Worm (Caenorhabditis elegans) whole organism, late embryonic: Measurements from ENCODE around the gene T08B6.1.

Experiments
- C08G9.2 ChIP-seq: sonication (generic microtip); optimal IDR thresholded peaks from 2 replicates; lab custom pipeline; 2016; ENCODE audit warnings: mild to moderate bottlenecking, missing genetic modification characterization, moderate library complexity, missing compliant biosample characterization
- F13H6.1 ChIP-seq: sonication (generic microtip); optimal IDR thresholded peaks from 2 replicates; lab custom pipeline; 2016; ENCODE audit warnings: missing genetic modification characterization, missing compliant biosample characterization
- K02D7.2 ChIP-seq: sonication (generic microtip); optimal IDR thresholded peaks from 2 replicates; lab custom pipeline; 2017; ENCODE audit warnings: mild to moderate bottlenecking, missing genetic modification characterization, missing compliant biosample characterization
- Y22D7AL.16 ChIP-seq: sonication (generic microtip); optimal IDR thresholded peaks from 2 replicates; lab custom pipeline; 2016; ENCODE audit warnings: missing genetic modification characterization, missing compliant biosample characterization
- ceh-14 ChIP-seq: sonication (generic microtip); optimal IDR thresholded peaks from 2 replicates; lab custom pipeline; 2016; ENCODE audit warnings: missing genotype, missing genetic modification characterization, missing compliant biosample characterization
- ceh-18 ChIP-seq: sonication (generic microtip); optimal IDR thresholded peaks from 2 replicates; lab custom pipeline; 2016; ENCODE audit warnings: missing genetic modification characterization, missing compliant biosample characterization
- ceh-19 ChIP-seq: fragments of 200-800 bp; sonication (Bioruptor generic); optimal IDR thresholded peaks from 2 replicates; lab custom pipeline; 2018; ENCODE audit warnings: mild to moderate bottlenecking, missing genetic modification characterization, missing compliant biosample characterization
- ceh-2 ChIP-seq: sonication (generic microtip); optimal IDR thresholded peaks from 2 replicates; lab custom pipeline; 2016; ENCODE audit warnings: missing genotype, missing genetic modification characterization, missing compliant biosample characterization
- ceh-24 ChIP-seq: sonication (generic microtip); optimal IDR thresholded peaks from 2 replicates; lab custom pipeline; 2016; ENCODE audit warnings: mild to moderate bottlenecking, missing genetic modification characterization, missing compliant biosample characterization
- ceh-30 ChIP-seq: fragments of 150-350 bp; optimal IDR thresholded peaks from 2 replicates; lab custom pipeline; 2014; ENCODE audit warnings: missing biosample characterization, missing genetic modification characterization
- ceh-31 ChIP-seq: sonication (generic microtip); optimal IDR thresholded peaks from 2 replicates; lab custom pipeline; 2016; ENCODE audit warnings: missing genetic modification characterization, missing compliant biosample characterization
- ceh-45 ChIP-seq: fragments of 200-800 bp; sonication (Bioruptor generic); IDR thresholded peaks from 2 replicates; pipeline ENCODE4 v1.3.6; 2022; ENCODE audit warnings: missing genetic modification reagents, missing genetic modification characterization, missing compliant biosample characterization
- ceh-48 ChIP-seq: sonication (generic microtip); optimal IDR thresholded peaks from 2 replicates; lab custom pipeline; 2016; ENCODE audit warnings: missing genetic modification characterization, inconsistent platforms, missing compliant biosample characterization
- ceh-9 ChIP-seq: sonication (generic microtip); optimal IDR thresholded peaks from 2 replicates; lab custom pipeline; 2016; ENCODE audit warnings: mild to moderate bottlenecking, missing genetic modification characterization, inconsistent platforms, missing compliant biosample characterization
- dve-1 ChIP-seq: sonication (generic microtip); optimal IDR thresholded peaks from 2 replicates; lab custom pipeline; 2017; ENCODE audit warnings: antibody characterized with exemption, mild to moderate bottlenecking, missing genetic modification characterization, missing compliant biosample characterization
- elt-2 ChIP-seq: sonication (generic microtip); optimal IDR thresholded peaks from 2 replicates; lab custom pipeline; 2016; ENCODE audit warnings: missing genetic modification reagents, missing genetic modification characterization, missing compliant biosample characterization
- ets-4 ChIP-seq: sonication (generic microtip); optimal IDR thresholded peaks from 2 replicates; lab custom pipeline; 2016; ENCODE audit warnings: missing genetic modification characterization, missing compliant biosample characterization
- eyg-1 ChIP-seq: sonication (generic microtip); optimal IDR thresholded peaks from 2 replicates; lab custom pipeline; 2016; ENCODE audit warnings: missing genotype, missing genetic modification characterization, missing compliant biosample characterization
- fkh-10 ChIP-seq: fragments of 150-350 bp; optimal IDR thresholded peaks from 2 replicates; lab custom pipeline; 2014; ENCODE audit warnings: missing biosample characterization, missing genetic modification reagents, missing genetic modification characterization
- fkh-6 ChIP-seq: sonication (generic microtip); optimal IDR thresholded peaks from 2 replicates; lab custom pipeline; 2016; ENCODE audit warnings: missing genetic modification characterization, missing compliant biosample characterization
- gmeb-2 ChIP-seq: sonication (generic microtip); optimal IDR thresholded peaks from 2 replicates; lab custom pipeline; 2016; ENCODE audit warnings: missing genetic modification characterization, inconsistent platforms, missing compliant biosample characterization
- hlh-30 ChIP-seq: sonication (generic microtip); optimal IDR thresholded peaks from 2 replicates; lab custom pipeline; 2017; ENCODE audit warnings: antibody characterized with exemption, missing genetic modification characterization, missing compliant biosample characterization; ENCODE audit not compliant: insufficient read depth
- hlh-8 ChIP-seq: sonication (generic microtip); optimal IDR thresholded peaks from 2 replicates; lab custom pipeline; 2016; ENCODE audit warnings: missing genotype, missing genetic modification characterization, missing compliant biosample characterization
- lin-11 ChIP-seq: fragments of 200-800 bp; sonication (Bioruptor generic); optimal IDR thresholded peaks from 2 replicates; lab custom pipeline; 2018; ENCODE audit warnings: mild to moderate bottlenecking, missing genetic modification characterization, missing compliant biosample characterization
- madf-2 ChIP-seq: sonication (generic microtip); optimal IDR thresholded peaks from 2 replicates; lab custom pipeline; 2017; ENCODE audit warnings: missing genetic modification characterization, missing compliant biosample characterization
- nfya-1 ChIP-seq: sonication (generic microtip); optimal IDR thresholded peaks from 2 replicates; lab custom pipeline; 2017; ENCODE audit warnings: missing genetic modification characterization, mild to moderate bottlenecking, missing compliant biosample characterization, antibody characterized with exemption, moderate library complexity
- nhr-11 ChIP-seq: fragments of 150-350 bp; optimal IDR thresholded peaks from 2 replicates; lab custom pipeline; 2014; ENCODE audit warnings: missing biosample characterization, missing genetic modification characterization
- nhr-232 ChIP-seq: sonication (generic microtip); optimal IDR thresholded peaks from 2 replicates; lab custom pipeline; 2016; ENCODE audit warnings: missing genetic modification characterization, missing compliant biosample characterization
- odd-2 ChIP-seq: sonication (generic microtip); optimal IDR thresholded peaks from 2 replicates; lab custom pipeline; 2017; ENCODE audit warnings: antibody characterized with exemption, mild to moderate bottlenecking, missing genetic modification characterization, missing compliant biosample characterization
- pag-3 ChIP-seq: sonication (generic microtip); optimal IDR thresholded peaks from 2 replicates; lab custom pipeline; 2016; ENCODE audit warnings: missing compliant biosample characterization, missing genetic modification characterization, borderline replicate concordance
- pat-9 ChIP-seq: fragments of 200-800 bp; sonication (Bioruptor generic); optimal IDR thresholded peaks from 2 replicates; lab custom pipeline; 2018; ENCODE audit warnings: mild to moderate bottlenecking, missing genetic modification characterization, moderate library complexity, missing compliant biosample characterization
- pha-4 ChIP-seq: fragments of 150-350 bp; optimal IDR thresholded peaks from 2 replicates; lab custom pipeline; 2018; ENCODE audit warnings: missing biosample characterization, missing genetic modification reagents, missing genetic modification characterization
- pqm-1 ChIP-seq: sonication (generic microtip); optimal IDR thresholded peaks from 2 replicates; lab custom pipeline; 2016; ENCODE audit warnings: missing genetic modification characterization, missing compliant biosample characterization
- ref-2 ChIP-seq: sonication (generic microtip); optimal IDR thresholded peaks from 2 replicates; lab custom pipeline; 2016; ENCODE audit warnings: missing genetic modification characterization, missing compliant biosample characterization
- sox-2 ChIP-seq: fragments of 200-800 bp; sonication (Bioruptor generic); IDR thresholded peaks from 2 replicates; pipeline ENCODE4 v1.3.6; 2022; ENCODE audit warnings: missing genetic modification reagents, missing genetic modification characterization, missing compliant biosample characterization
- sox-4 ChIP-seq: sonication (generic microtip); optimal IDR thresholded peaks from 2 replicates; lab custom pipeline; 2017; ENCODE audit warnings: mild to moderate bottlenecking, missing genetic modification characterization, inconsistent platforms, missing compliant biosample characterization
- tbx-2 ChIP-seq: sonication (generic microtip); optimal IDR thresholded peaks from 2 replicates; lab custom pipeline; 2016; ENCODE audit warnings: missing genetic modification characterization, missing compliant biosample characterization
- tbx-7 ChIP-seq: sonication (generic microtip); optimal IDR thresholded peaks from 2 replicates; lab custom pipeline; 2016; ENCODE audit warnings: missing genotype, missing genetic modification characterization, missing compliant biosample characterization
- unc-42 ChIP-seq: sonication (generic microtip); optimal IDR thresholded peaks from 2 replicates; lab custom pipeline; 2016; ENCODE audit warnings: missing genotype, missing genetic modification characterization, missing compliant biosample characterization
- unc-55 ChIP-seq: sonication (generic microtip); optimal IDR thresholded peaks from 2 replicates; lab custom pipeline; 2017; ENCODE audit warnings: missing biosample characterization, missing genetic modification reagents, missing genetic modification characterization
- zip-5 ChIP-seq: sonication (generic microtip); optimal IDR thresholded peaks from 2 replicates; lab custom pipeline; 2016; ENCODE audit warnings: missing genetic modification characterization, missing compliant biosample characterization
- ztf-16 ChIP-seq: sonication (generic microtip); optimal IDR thresholded peaks from 2 replicates; lab custom pipeline; 2017; ENCODE audit warnings: missing genetic modification characterization, missing compliant biosample characterization

Gene T08B6.1

DNA sequence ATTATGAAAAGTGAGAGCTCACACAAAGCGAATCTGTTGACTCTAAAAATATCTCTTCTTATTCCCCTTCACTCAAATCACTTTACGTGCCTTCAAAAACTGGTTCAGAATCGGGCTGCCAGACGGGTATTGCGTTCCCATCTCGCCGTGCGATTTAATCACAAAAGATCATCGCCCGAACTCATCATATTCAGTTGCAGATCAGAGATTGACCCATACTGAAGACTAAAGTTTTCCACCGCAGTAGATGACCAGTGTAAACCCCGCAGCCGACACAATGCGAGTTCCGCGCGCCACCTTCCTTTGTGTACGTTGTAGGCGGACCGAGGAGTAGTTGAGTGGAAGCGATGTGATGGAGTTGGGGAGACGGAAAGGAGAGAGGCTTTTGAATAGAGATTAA, 6.5 kb downstream of the T08B6.1 start:
- TF ChIP-seq pag-3 (tag; lab: Kevin White, UChicago) = no peak
- no peak for TF ChIP-seq Y22D7AL.16 (tag; lab: Kevin White, UChicago)
- TF ChIP-seq tbx-2 (tag; lab: Kevin White, UChicago) = no peak
- no peak for TF ChIP-seq ceh-45 (GFP tag; lab: Robert Waterston, UW)
- no peak for TF ChIP-seq nhr-11 (tag; lab: Kevin White, UChicago)
- TF ChIP-seq ceh-2 (tag; lab: Kevin White, UChicago) = no peak
- TF ChIP-seq hlh-8 (tag; lab: Kevin White, UChicago) = no peak
- TF ChIP-seq odd-2 = no peak
- TF ChIP-seq unc-42 (tag; lab: Kevin White, UChicago) = no peak
- no peak for TF ChIP-seq ceh-18 (tag; lab: Kevin White, UChicago)
- no peak for TF ChIP-seq eyg-1 (tag; lab: Kevin White, UChicago)
- no peak for TF ChIP-seq F13H6.1 (tag; lab: Kevin White, UChicago)
- no peak for TF ChIP-seq hlh-30 (tag; lab: Kevin White, UChicago)
- no peak for TF ChIP-seq tbx-7 (tag; lab: Kevin White, UChicago)
- TF ChIP-seq pat-9 (tag; lab: Kevin White, UChicago) = no peak
- TF ChIP-seq, all 69 proteins: peak for 0

DNA sequence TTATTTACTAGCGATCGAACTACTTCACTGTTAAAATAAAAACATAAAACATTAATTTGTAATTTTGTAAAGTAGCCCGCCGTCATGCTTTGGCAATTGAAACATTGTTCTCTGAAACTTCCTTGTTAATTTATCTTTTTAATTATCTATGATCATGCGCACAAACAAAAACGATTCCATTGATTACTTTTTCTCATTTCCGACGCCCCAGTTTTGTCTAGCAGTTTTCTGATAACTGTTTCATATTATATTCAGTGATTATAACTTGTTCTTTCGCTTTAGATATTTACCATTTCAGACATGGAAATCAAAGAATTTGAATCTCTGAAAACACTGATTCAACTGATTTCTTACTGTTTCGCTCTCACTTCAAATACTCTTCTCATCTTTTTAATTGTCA, 10.1 kb downstream of the T08B6.1 start, which contains the start of gene str-170:
str-170 (plus strand) TSS at position 301 of the 400 bp plus-strand sequence.
- TF ChIP-seq lin-11 (no peak), pha-4 (tag; lab: Kevin White, UChicago) (no peak), nfya-1 (no peak), C08G9.2 (no peak), elt-2 (tag; lab: Kevin White, UChicago) (no peak), ceh-31 (tag; lab: Kevin White, UChicago) (no peak), fkh-6 (no peak), nhr-232 (tag; lab: Kevin White, UChicago) (no peak), ceh-45 (GFP tag; lab: Robert Waterston, UW) (no peak), K02D7.2 (tag; lab: Kevin White, UChicago) (no peak), zip-5 (tag; lab: Kevin White, UChicago) (no peak), tbx-2 (tag; lab: Kevin White, UChicago) (no peak), ceh-19 (GFP tag; lab: Kevin White, UChicago) (no peak)

DNA sequence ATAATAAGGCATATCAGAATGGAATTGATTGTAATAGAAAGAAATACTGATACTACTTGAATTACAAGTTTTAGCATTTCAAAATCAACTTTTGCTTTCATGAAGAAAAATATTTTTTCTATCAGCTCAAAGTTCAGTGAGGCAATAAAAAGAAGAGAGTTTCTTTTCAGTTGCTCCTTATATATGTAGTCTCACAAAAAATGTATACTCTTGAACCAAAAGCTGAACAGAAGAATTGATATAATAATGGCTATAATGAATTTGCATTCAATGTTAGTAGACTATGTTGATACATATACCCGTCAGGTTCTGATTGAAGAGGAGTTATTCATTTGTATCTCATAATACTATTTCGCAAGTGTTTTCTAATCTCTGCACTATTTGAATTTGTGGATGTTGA, 12.6 kb downstream of the T08B6.1 start, which contains the start of gene str-174:
str-174 (minus strand) TSS at position 101 of the 400 bp plus-strand sequence.
- TF ChIP-seq Y22D7AL.16 (tag; lab: Kevin White, UChicago) (no peak), ceh-9 (no peak), fkh-10 (no peak), ztf-16 (tag; lab: Kevin White, UChicago) (no peak), nhr-232 (tag; lab: Kevin White, UChicago) (no peak), sox-2 (GFP tag; lab: Robert Waterston, UW) (no peak), ceh-19 (GFP tag; lab: Kevin White, UChicago) (no peak), ref-2 (tag; lab: Kevin White, UChicago) (no peak), gmeb-2 (tag; lab: Kevin White, UChicago) (no peak), ceh-18 (tag; lab: Kevin White, UChicago) (no peak), C08G9.2 (no peak), lin-11 (no peak), sox-4 (tag; lab: Kevin White, UChicago) (no peak), nhr-11 (tag; lab: Kevin White, UChicago) (no peak), ets-4 (tag; lab: Kevin White, UChicago) (no peak), ceh-2 (tag; lab: Kevin White, UChicago) (no peak), unc-55 (GFP tag; lab: Kevin White, UChicago) (no peak), pha-4 (tag; lab: Kevin White, UChicago) (no peak)
- TF ChIP-seq, all 69 proteins: peak for 0

DNA sequence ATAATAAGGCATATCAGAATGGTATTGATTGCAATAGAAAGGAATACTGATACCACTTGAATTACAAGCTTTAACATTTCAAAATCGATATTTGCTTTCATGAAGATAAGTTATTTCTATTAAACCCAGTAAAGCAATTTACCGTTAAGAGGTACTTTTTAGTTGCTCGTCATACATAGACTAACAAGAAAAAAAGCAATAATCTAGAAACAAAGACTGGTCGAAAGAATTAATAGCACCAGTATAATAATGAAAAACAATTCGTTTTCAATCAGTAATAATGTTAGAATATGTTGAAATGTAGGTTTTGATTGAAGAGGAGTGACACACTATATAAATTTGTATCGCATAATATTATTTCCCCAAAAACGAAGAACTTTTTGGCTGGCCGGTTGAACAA, 16.6 kb downstream of the T08B6.1 start, which contains the start of gene str-175:
str-175 (minus strand) TSS at position 101 of the 400 bp plus-strand sequence.
- TF ChIP-seq ceh-24 (tag; lab: Kevin White, UChicago) = no peak
- no peak for TF ChIP-seq dve-1 (tag; lab: Kevin White, UChicago)
- TF ChIP-seq ceh-48 (tag; lab: Kevin White, UChicago) = no peak
- TF ChIP-seq ceh-14 (tag; lab: Kevin White, UChicago) = no peak
- TF ChIP-seq ceh-2 (tag; lab: Kevin White, UChicago) = no peak
- TF ChIP-seq C08G9.2 = no peak
- no peak for TF ChIP-seq ztf-16 (tag; lab: Kevin White, UChicago)
- no peak for TF ChIP-seq sox-4 (tag; lab: Kevin White, UChicago)
- TF ChIP-seq madf-2 (tag; lab: Kevin White, UChicago) = no peak
- no peak for TF ChIP-seq ceh-30 (tag; lab: Kevin White, UChicago)
- TF ChIP-seq odd-2 = no peak
- TF ChIP-seq ref-2 (tag; lab: Kevin White, UChicago) = no peak
- no peak for TF ChIP-seq pqm-1 (tag; lab: Kevin White, UChicago)
- TF ChIP-seq, all 69 proteins: peak for 0
